Fruit fly (Drosophila melanogaster) whole organism, prepupa: ENCODE data around the gene CG9932.

Experiments
- Blimp-1 ChIP-seq: fragments of 200-800 bp; sonication (Bioruptor generic); optimal IDR thresholded peaks from 3 replicates; lab custom pipeline; 2017; ENCODE audit warnings: missing biosample characterization, missing genetic modification characterization, mild to moderate bottlenecking, moderate library complexity, missing genetic modification reagents
- CG15336 ChIP-seq: fragments of 200-800 bp; sonication (Bioruptor generic); IDR thresholded peaks from 2 replicates; pipeline ENCODE4 v1.3.6; 2022; ENCODE audit warnings: missing biosample characterization, missing genetic modification characterization
- CG32006 ChIP-seq: fragments of 200-800 bp; sonication (Bioruptor generic); optimal IDR thresholded peaks from 3 replicates; lab custom pipeline; 2017; ENCODE audit warnings: missing biosample characterization, mild to moderate bottlenecking, missing genetic modification characterization
- CG34406 ChIP-seq: fragments of 200-800 bp; sonication (Bioruptor generic); optimal IDR thresholded peaks from 3 replicates; lab custom pipeline; 2016; ENCODE audit warnings: missing biosample characterization, missing genetic modification characterization
- CG8319 ChIP-seq: fragments of 200-800 bp; sonication (Bioruptor generic); optimal IDR thresholded peaks from 3 replicates; lab custom pipeline; 2016; ENCODE audit warnings: missing biosample characterization, missing genetic modification characterization
- CG8632 ChIP-seq: fragments of 200-800 bp; sonication (Bioruptor generic); optimal IDR thresholded peaks from 3 replicates; lab custom pipeline; 2016; ENCODE audit warnings: missing biosample characterization, missing genetic modification characterization
- Eip78C ChIP-seq: fragments of 200-800 bp; sonication (Bioruptor generic); peaks from one replicate; lab custom pipeline; 2016; ENCODE audit warnings: missing biosample characterization, missing genetic modification characterization
- Hr39 ChIP-seq: fragments of 200-800 bp; sonication (Bioruptor generic); optimal IDR thresholded peaks from 2 replicates; lab custom pipeline; 2016; ENCODE audit warnings: missing biosample characterization, missing genetic modification characterization
- cyc ChIP-seq: fragments of 200-800 bp; sonication (Bioruptor generic); optimal IDR thresholded peaks from 3 replicates; lab custom pipeline; 2016; ENCODE audit warnings: missing biosample characterization, missing genetic modification characterization
- fkh ChIP-seq: fragments of 200-800 bp; sonication (Bioruptor generic); optimal IDR thresholded peaks from 3 replicates; lab custom pipeline; 2017; ENCODE audit warnings: missing biosample characterization, mild to moderate bottlenecking, missing genetic modification characterization, moderate library complexity
- lz ChIP-seq: fragments of 200-800 bp; sonication (Bioruptor generic); optimal IDR thresholded peaks from 3 replicates; lab custom pipeline; 2016; ENCODE audit warnings: missing biosample characterization, missing genetic modification characterization
- net ChIP-seq: fragments of 200-800 bp; sonication (Bioruptor generic); optimal IDR thresholded peaks from 3 replicates; lab custom pipeline; 2016; ENCODE audit warnings: missing biosample characterization, missing genetic modification characterization
- ss ChIP-seq, 2 experiments: fragments of 200-800 bp; sonication (Bioruptor generic); optimal IDR thresholded peaks; 2 replicates in 1 of 2; 3 replicates in 1 of 2; lab custom pipeline; 2017 to 2018; ENCODE audit warnings: mild to moderate bottlenecking in 2 of 2, missing biosample characterization in 2 of 2, missing genetic modification characterization in 2 of 2, moderate library complexity in 1 of 2

dm6 chr2L:12978486-12978885 lies 81.5 kb downstream of the CG9932 start, which contains the start of gene Vha68-3:
- TF ChIP-seq ss (GFP tag; optimal IDR thresholded peaks at IDR 0.05; lab: Kevin White, UChicago) (no peak), net (GFP tag; lab: Kevin White, UChicago) (no peak), CG8319 (no peak), CG8632 (GFP tag; lab: Kevin White, UChicago) (no peak), CG15336 (GFP tag; lab: Robert Waterston, UW) (no peak), CG32006 (GFP tag; lab: Kevin White, UChicago) (no peak), Blimp-1 (GFP tag; lab: Kevin White, UChicago) (no peak), fkh (GFP tag; lab: Kevin White, UChicago) (no peak), lz (GFP tag; lab: Kevin White, UChicago) (no peak), Hr39 (no peak), CG34406 (GFP tag; lab: Kevin White, UChicago) (no peak), Eip78C (GFP tag; lab: Kevin White, UChicago) (no peak), cyc (no peak)
